Worm (Caenorhabditis elegans) whole organism, young adult: Measurements from ENCODE around the gene cutl-19.

Source experiments
- B0261.1 ChIP-seq: sonication (generic microtip); optimal IDR thresholded peaks from 2 replicates; lab custom pipeline; 2016; ENCODE audit warnings: mild to moderate bottlenecking, missing genetic modification characterization, moderate library complexity, missing compliant biosample characterization
- B0336.3 ChIP-seq: fragments of 200-800 bp; sonication (Bioruptor generic); IDR thresholded peaks from 2 replicates; pipeline ENCODE4 v1.3.6; 2022; ENCODE audit warnings: missing genetic modification characterization, missing compliant biosample characterization
- D2030.7 ChIP-seq: fragments of 200-800 bp; sonication (Bioruptor generic); IDR thresholded peaks from 2 replicates; pipeline ENCODE4 v1.3.6; 2022; ENCODE audit warnings: missing genetic modification reagents, missing genetic modification characterization, missing compliant biosample characterization
- F55B11.4 ChIP-seq: sonication (generic microtip); optimal IDR thresholded peaks from 2 replicates; lab custom pipeline; 2016; ENCODE audit warnings: missing compliant biosample characterization, missing genetic modification characterization, borderline replicate concordance; ENCODE audit not compliant: insufficient read depth
- K11D2.4 ChIP-seq: fragments of 200-800 bp; sonication (Bioruptor generic); IDR thresholded peaks from 2 replicates; pipeline ENCODE4 v1.3.6; 2022; ENCODE audit warnings: missing genetic modification reagents, missing genetic modification characterization, missing compliant biosample characterization
- Y53F4B.3 ChIP-seq: fragments of 200-800 bp; sonication (Bioruptor generic); IDR thresholded peaks from 2 replicates; pipeline ENCODE4 v1.3.6; 2022; ENCODE audit warnings: missing genetic modification reagents, missing genetic modification characterization, missing compliant biosample characterization
- Y95B8A.8 ChIP-seq: fragments of 200-800 bp; sonication (Bioruptor generic); IDR thresholded peaks from 2 replicates; pipeline ENCODE4 v1.3.6; 2022; ENCODE audit warnings: missing genetic modification reagents, missing genetic modification characterization, missing compliant biosample characterization
- ZK185.1 ChIP-seq: sonication (generic microtip); optimal IDR thresholded peaks from 2 replicates; lab custom pipeline; 2016; ENCODE audit warnings: mild to moderate bottlenecking, missing genetic modification characterization, missing compliant biosample characterization; ENCODE audit not compliant: poor library complexity, severe bottlenecking
- akir-1 ChIP-seq: fragments of 200-800 bp; sonication (Bioruptor generic); optimal IDR thresholded peaks from 2 replicates; lab custom pipeline; 2018; ENCODE audit warnings: mild to moderate bottlenecking, missing genetic modification characterization, moderate library complexity, missing compliant biosample characterization
- atf-7 ChIP-seq: sonication (generic microtip); optimal IDR thresholded peaks from 2 replicates; lab custom pipeline; 2017; ENCODE audit warnings: mild to moderate bottlenecking, missing genetic modification characterization, missing compliant biosample characterization
- attf-5 ChIP-seq: fragments of 200-800 bp; sonication (Bioruptor generic); optimal IDR thresholded peaks from 2 replicates; lab custom pipeline; 2018; ENCODE audit warnings: mild to moderate bottlenecking, missing genetic modification characterization, missing compliant biosample characterization
- bed-2 ChIP-seq: fragments of 200-800 bp; sonication (Bioruptor generic); IDR thresholded peaks from 2 replicates; pipeline ENCODE4 v1.3.6; 2022; ENCODE audit warnings: missing genetic modification reagents, missing genetic modification characterization, missing compliant biosample characterization
- ccch-3 ChIP-seq: fragments of 200-800 bp; sonication (Bioruptor generic); optimal IDR thresholded peaks from 2 replicates; lab custom pipeline; 2018; ENCODE audit warnings: mild to moderate bottlenecking, missing genetic modification characterization, missing compliant biosample characterization
- cebp-1 ChIP-seq, 2 experiments: fragments of 200-800 bp in 1 of 2; sonication (Bioruptor generic) in 1 of 2; sonication (generic microtip) in 1 of 2; IDR thresholded peaks in 1 of 2; optimal IDR thresholded peaks in 1 of 2; 2 replicates each; pipeline versions ENCODE4 v1.3.6 to Lab custom; 2017 to 2022; ENCODE audit warnings: missing compliant biosample characterization in 2 of 2, missing genetic modification characterization in 2 of 2, mild to moderate bottlenecking in 1 of 2, missing genetic modification reagents in 1 of 2, moderate library complexity in 1 of 2
- ceh-27 ChIP-seq: fragments of 200-800 bp; sonication (Bioruptor generic); optimal IDR thresholded peaks from 2 replicates; lab custom pipeline; 2018; ENCODE audit warnings: mild to moderate bottlenecking, missing genetic modification characterization, moderate library complexity, missing compliant biosample characterization
- ceh-91 ChIP-seq: fragments of 200-800 bp; sonication (Bioruptor generic); IDR thresholded peaks from 2 replicates; pipeline ENCODE4 v1.3.6; 2022; ENCODE audit warnings: missing genetic modification reagents, missing genetic modification characterization, missing compliant biosample characterization
- chd-7 ChIP-seq: sonication (generic microtip); optimal IDR thresholded peaks from 2 replicates; lab custom pipeline; 2016; ENCODE audit warnings: mild to moderate bottlenecking, missing genetic modification characterization, moderate library complexity, missing compliant biosample characterization
- dpl-1 ChIP-seq: fragments of 150-350 bp; optimal IDR thresholded peaks from 2 replicates; lab custom pipeline; 2014; ENCODE audit warnings: missing biosample characterization, missing genetic modification reagents, missing genetic modification characterization
- efl-1 ChIP-seq: fragments of 150-350 bp; optimal IDR thresholded peaks from 2 replicates; lab custom pipeline; 2014; ENCODE audit warnings: missing biosample characterization, missing genetic modification reagents, missing genetic modification characterization
- egrh-3 ChIP-seq: fragments of 200-800 bp; sonication (Bioruptor generic); IDR thresholded peaks from 2 replicates; pipeline ENCODE4 v1.3.6; 2022; ENCODE audit warnings: missing genetic modification reagents, missing genetic modification characterization, missing compliant biosample characterization
- fkh-3 ChIP-seq: sonication (generic microtip); optimal IDR thresholded peaks from 2 replicates; lab custom pipeline; 2016; ENCODE audit warnings: mild to moderate bottlenecking, missing genetic modification characterization, missing compliant biosample characterization
- hmg-1.2 ChIP-seq: fragments of 200-800 bp; sonication (Bioruptor generic); IDR thresholded peaks from 2 replicates; pipeline ENCODE4 v1.3.6; 2022; ENCODE audit warnings: missing genetic modification reagents, missing genetic modification characterization, missing compliant biosample characterization
- lag-1 ChIP-seq: fragments of 200-800 bp; sonication (Bioruptor generic); IDR thresholded peaks from 2 replicates; pipeline ENCODE4 v1.3.6; 2022; ENCODE audit warnings: missing genetic modification reagents, missing genetic modification characterization, missing compliant biosample characterization
- let-607 ChIP-seq, 2 experiments: fragments of 200-800 bp in 1 of 2; sonication (Bioruptor generic) in 1 of 2; sonication (generic microtip) in 1 of 2; optimal IDR thresholded peaks; 2 replicates each; lab custom pipeline; 2016 to 2018; ENCODE audit warnings: mild to moderate bottlenecking in 2 of 2, missing compliant biosample characterization in 2 of 2, missing genetic modification characterization in 2 of 2, moderate library complexity in 2 of 2, missing genotype in 1 of 2
- lin-54 ChIP-seq: fragments of 200-800 bp; sonication (Bioruptor generic); optimal IDR thresholded peaks from 2 replicates; lab custom pipeline; 2018; ENCODE audit warnings: mild to moderate bottlenecking, missing genetic modification characterization, missing compliant biosample characterization
- lir-1 ChIP-seq: fragments of 200-800 bp; sonication (Bioruptor generic); conservative IDR thresholded peaks from 2 replicates; pipeline ENCODE4 v1.3.6; 2022; ENCODE audit warnings: missing genetic modification reagents, missing genetic modification characterization, missing compliant biosample characterization
- lsl-1 ChIP-seq: fragments of 200-800 bp; sonication (Bioruptor generic); optimal IDR thresholded peaks from 2 replicates; lab custom pipeline; 2018; ENCODE audit warnings: mild to moderate bottlenecking, missing genetic modification characterization, moderate library complexity, missing compliant biosample characterization
- madf-10 ChIP-seq: sonication (generic microtip); optimal IDR thresholded peaks from 2 replicates; lab custom pipeline; 2016; ENCODE audit warnings: mild to moderate bottlenecking, missing genetic modification characterization, missing compliant biosample characterization
- madf-3 ChIP-seq: fragments of 200-800 bp; sonication (Bioruptor generic); IDR thresholded peaks from 2 replicates; pipeline ENCODE4 v1.3.6; 2022; ENCODE audit warnings: missing genetic modification reagents, missing genetic modification characterization, missing compliant biosample characterization
- madf-6 ChIP-seq: fragments of 200-800 bp; sonication (Bioruptor generic); IDR thresholded peaks from 2 replicates; pipeline ENCODE4 v1.3.6; 2022; ENCODE audit warnings: missing genetic modification reagents, missing genetic modification characterization, missing compliant biosample characterization
- madf-8 ChIP-seq: fragments of 200-800 bp; sonication (Bioruptor generic); conservative IDR thresholded peaks from 2 replicates; pipeline ENCODE4 v1.3.6; 2022; ENCODE audit warnings: missing genetic modification reagents, missing genetic modification characterization, missing compliant biosample characterization
- mxl-1 ChIP-seq: sonication (generic microtip); optimal IDR thresholded peaks from 2 replicates; lab custom pipeline; 2016; ENCODE audit warnings: missing genetic modification characterization, missing compliant biosample characterization
- nhr-80 ChIP-seq: sonication (generic microtip); optimal IDR thresholded peaks from 2 replicates; lab custom pipeline; 2016; ENCODE audit warnings: missing genetic modification characterization, missing compliant biosample characterization
- rcor-1 ChIP-seq: fragments of 200-800 bp; sonication (Bioruptor generic); IDR thresholded peaks from 2 replicates; pipeline ENCODE4 v1.3.6; 2022; ENCODE audit warnings: missing genetic modification reagents, missing genetic modification characterization, missing compliant biosample characterization
- rpc-1 ChIP-seq, 2 experiments: fragments of 150-350 bp in 1 of 2; sonication (generic microtip) in 1 of 2; optimal IDR thresholded peaks; 2 replicates each; lab custom pipeline; 2014 to 2018; ENCODE audit warnings: missing biosample characterization in 1 of 2, missing genetic modification characterization in 1 of 2, missing genetic modification reagents in 1 of 2, missing genotype in 1 of 2
- sdz-38 ChIP-seq: sonication (generic microtip); optimal IDR thresholded peaks from 2 replicates; lab custom pipeline; 2016; ENCODE audit warnings: missing genotype, missing genetic modification characterization, missing compliant biosample characterization
- sea-2 ChIP-seq: fragments of 200-800 bp; sonication (Bioruptor generic); IDR thresholded peaks from 2 replicates; pipeline ENCODE4 v1.3.6; 2022; ENCODE audit warnings: missing genetic modification characterization, missing compliant biosample characterization
- snpc-1.3 ChIP-seq: sonication (generic microtip); optimal IDR thresholded peaks from 2 replicates; lab custom pipeline; 2017; ENCODE audit warnings: missing genetic modification characterization, mild to moderate bottlenecking, missing compliant biosample characterization, antibody characterized with exemption, moderate library complexity, missing genotype, missing genetic modification reagents; ENCODE audit not compliant: insufficient read depth
- tbp1 ChIP-seq: fragments of 200-800 bp; sonication (Bioruptor generic); optimal IDR thresholded peaks from 2 replicates; lab custom pipeline; 2018; ENCODE audit warnings: mild to moderate bottlenecking, missing genetic modification characterization, missing compliant biosample characterization
- ztf-28 ChIP-seq: fragments of 200-800 bp; sonication (Bioruptor generic); IDR thresholded peaks from 2 replicates; pipeline ENCODE4 v1.3.6; 2022; ENCODE audit warnings: missing genetic modification reagents, missing genetic modification characterization, missing compliant biosample characterization

Gene cutl-19

DNA sequence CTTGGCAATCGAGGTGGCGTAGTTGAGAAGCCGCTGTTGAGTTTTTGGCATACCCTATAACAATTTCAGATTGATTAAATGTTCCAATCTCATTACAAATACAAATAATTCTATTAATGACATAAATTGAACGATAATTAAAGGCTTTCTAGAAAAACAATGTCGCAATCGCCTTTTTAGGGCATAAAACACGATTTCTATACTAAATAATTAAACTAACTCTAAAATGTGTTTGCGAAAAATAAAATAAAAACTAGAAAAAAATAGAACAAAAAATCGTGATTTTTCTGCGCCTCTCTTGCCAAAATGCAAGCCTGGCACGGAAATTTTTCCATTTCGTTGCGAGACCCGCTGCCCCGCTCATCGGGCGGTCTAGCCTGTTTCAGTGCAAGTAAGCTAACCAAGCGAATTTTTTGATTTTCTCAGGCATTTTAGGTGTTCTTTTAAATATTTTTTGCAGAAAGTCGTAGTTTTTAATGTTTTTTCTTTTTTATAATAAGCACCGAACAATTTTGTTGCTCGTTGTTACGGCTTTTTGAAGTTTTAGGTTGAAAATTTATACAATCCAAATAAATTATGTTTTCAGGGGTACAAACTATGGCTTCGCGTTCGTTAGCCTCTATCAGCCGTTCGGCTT lies 10.5 kb upstream of the cutl-19 start, which contains the start of the genes C34E10.12, C34E10.10 and atp-2 (continued):
- TF ChIP-seq snpc-1.3 (tag; lab: Kevin White, UChicago) (peak; percentile 62), egrh-3 (peak; percentile 50), Y95B8A.8 (GFP tag; lab: Robert Waterston, UW) (no peak), madf-6 (GFP tag; lab: Robert Waterston, UW) (peak; percentile 72), hmg-1.2 (GFP tag; lab: Robert Waterston, UW) (peak; percentile 47; the same call in 1 of the 2 replicates), dpl-1 (GFP tag; lab: Kevin White, UChicago) (peak; percentile 58), ceh-27 (peak; percentile 58), akir-1 (no peak), lin-54 (peak; percentile 71), K11D2.4 (GFP tag; lab: Robert Waterston, UW) (peak; percentile 20; the same call in 1 of the 2 replicates)

DNA sequence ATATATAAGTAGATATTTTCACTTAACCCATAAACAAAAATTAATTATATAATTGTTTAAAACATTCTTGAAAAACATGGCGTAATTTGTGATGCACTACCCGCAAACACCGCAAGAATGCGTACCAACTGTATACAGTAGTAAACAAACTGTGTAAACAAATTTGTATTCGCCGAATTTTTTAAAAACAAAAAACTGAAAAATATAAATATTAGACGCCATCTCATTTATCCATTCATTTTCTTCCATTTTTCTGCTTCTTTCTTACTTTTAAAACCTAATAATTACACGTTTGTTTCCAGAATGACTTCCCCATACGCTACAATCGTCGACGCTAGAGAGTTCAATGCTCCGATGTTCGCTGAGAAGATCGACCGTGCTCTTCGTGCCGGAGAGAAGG lies 7.9 kb upstream of the cutl-19 start, which contains the start of gene nex-1:
nex-1 (plus strand) TSS at position 301 of the 400 bp plus-strand sequence.
- TF ChIP-seq atf-7 (tag; lab: Kevin White, UChicago) (no peak), lsl-1 (GFP tag; lab: Kevin White, UChicago) (peak; percentile 68), madf-6 (GFP tag; lab: Robert Waterston, UW) (no peak), F55B11.4 (tag; lab: Kevin White, UChicago) (no peak), bed-2 (GFP tag; lab: Robert Waterston, UW) (no peak), B0336.3 (GFP tag; lab: Robert Waterston, UW) (no peak), lir-1 (GFP tag; lab: Robert Waterston, UW) (no peak), snpc-1.3 (tag; lab: Kevin White, UChicago) (peak; percentile 13), sdz-38 (tag; lab: Kevin White, UChicago) (no peak), efl-1 (GFP tag; lab: Kevin White, UChicago) (peak; percentile 10), fkh-3 (no peak), tbp1 (GFP tag; lab: Kevin White, UChicago) (no peak)

DNA sequence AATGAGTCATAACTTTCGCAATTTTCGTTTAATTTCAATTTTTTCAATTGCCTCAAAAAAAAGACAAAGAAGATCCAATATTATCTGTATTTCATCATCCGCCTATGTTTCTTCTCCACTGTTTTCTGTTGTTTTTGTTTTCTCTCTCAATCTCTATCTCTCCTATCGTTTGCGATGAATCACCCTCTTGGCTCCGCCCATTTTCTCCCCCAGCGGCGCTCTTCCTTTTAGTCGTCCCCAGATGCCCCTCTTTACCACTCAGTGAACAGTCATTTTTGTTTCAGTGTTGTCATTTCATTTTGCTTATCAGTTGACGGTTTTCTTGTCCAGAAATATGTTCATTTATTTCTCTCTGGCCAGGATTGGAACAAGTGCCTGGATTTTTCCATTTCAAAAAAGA lies 7.5 kb upstream of the cutl-19 start:
- TF ChIP-seq madf-10 (tag; lab: Kevin White, UChicago) = no peak
- no peak for TF ChIP-seq madf-3 (GFP tag; lab: Robert Waterston, UW)
- TF ChIP-seq cebp-1 (GFP tag; IDR thresholded peaks at IDR 0.05; lab: Robert Waterston, UW) = peak; percentile 78
- peak; percentile 88 for TF ChIP-seq cebp-1 (tag; optimal IDR thresholded peaks at IDR 0.05; lab: Kevin White, UChicago)
- TF ChIP-seq ccch-3 (GFP tag; lab: Kevin White, UChicago) = no peak
- TF ChIP-seq attf-5 (GFP tag; lab: Kevin White, UChicago) = peak; percentile 29
- no peak for TF ChIP-seq ceh-91 (GFP tag; lab: Robert Waterston, UW)
- TF ChIP-seq ZK185.1 = no peak
- no peak for TF ChIP-seq hmg-1.2 (GFP tag; lab: Robert Waterston, UW)
- no peak for TF ChIP-seq ztf-28 (GFP tag; lab: Robert Waterston, UW)
- peak; percentile 66 for TF ChIP-seq nhr-80
- TF ChIP-seq rcor-1 (GFP tag; lab: Robert Waterston, UW) = no peak
- no peak for TF ChIP-seq Y53F4B.3 (GFP tag; lab: Robert Waterston, UW)
- TF ChIP-seq sea-2 = no peak
- no peak for TF ChIP-seq let-607 (tag; optimal IDR thresholded peaks at IDR 0.05; lab: Kevin White, UChicago)
- TF ChIP-seq mxl-1 (tag; lab: Kevin White, UChicago) = no peak
- TF ChIP-seq chd-7 (tag; lab: Kevin White, UChicago) = no peak
- no peak for TF ChIP-seq madf-8
- TF ChIP-seq D2030.7 = no peak
- TF ChIP-seq lag-1 (GFP tag; lab: Robert Waterston, UW) = no peak
- TF ChIP-seq rpc-1 (optimal IDR thresholded peaks at IDR 0.05; lab: Kevin White, UChicago) = no peak
- TF ChIP-seq rpc-1 (tag; optimal IDR thresholded peaks at IDR 0.05; lab: Kevin White, UChicago) = no peak
- TF ChIP-seq B0261.1 (tag; lab: Kevin White, UChicago) = no peak
